Worm (Caenorhabditis elegans): ENCODE measurements around the gene clpf-1.

clpf-1 gene

ce11 chrIII:3397678-3398077 lies at the start of gene clpf-1:
TSS of gene clpf-1 (plus strand) at chrIII:3397743.
- TF ChIP-seq flt-1 (GFP tag; IDR thresholded peaks at IDR 0.05) (no peak), T22C8.4 (GFP tag; IDR thresholded peaks at IDR 0.05) (no peak)

ce11 chrIII:3349061-3349460 lies 48.5 kb upstream of the clpf-1 start:
- TF ChIP-seq cog-1 (tag; optimal IDR thresholded peaks at IDR 0.05) (no peak), tab-1 (GFP tag; IDR thresholded peaks at IDR 0.05) (no peak), med-1 (GFP tag; optimal IDR thresholded peaks at IDR 0.05; ENCODE audit: insufficient read depth) (no peak), ref-1 (GFP tag; conservative IDR thresholded peaks at IDR 0.05) (no peak), T22C8.4 (GFP tag; IDR thresholded peaks at IDR 0.05) (no peak), klf-2 (GFP tag; conservative IDR thresholded peaks at IDR 0.05) (no peak)

- TF ChIP-seq ztf-23 (GFP tag; IDR thresholded peaks at IDR 0.05) (no peak), T22C8.4 (GFP tag; IDR thresholded peaks at IDR 0.05) (no peak), flt-1 (GFP tag; IDR thresholded peaks at IDR 0.05) (no peak), tab-1 (GFP tag; IDR thresholded peaks at IDR 0.05) (no peak), ztf-29 (GFP tag; IDR thresholded peaks at IDR 0.05) (no peak), klf-2 (GFP tag; conservative IDR thresholded peaks at IDR 0.05) (no peak), ref-1 (GFP tag; conservative IDR thresholded peaks at IDR 0.05) (no peak), cog-1 (tag; optimal IDR thresholded peaks at IDR 0.05) (no peak), med-1 (GFP tag; optimal IDR thresholded peaks at IDR 0.05; ENCODE audit: insufficient read depth) (no peak)
These were observed 46.5 kb upstream of the clpf-1 start for ce11 chrIII:3351091-3351490.

- TF ChIP-seq ztf-23 (GFP tag; IDR thresholded peaks at IDR 0.05), result no peak
- TF ChIP-seq cog-1 (tag; optimal IDR thresholded peaks at IDR 0.05), result no peak
- TF ChIP-seq ref-1 (GFP tag; conservative IDR thresholded peaks at IDR 0.05), result no peak
These were observed 45.9 kb upstream of the clpf-1 start for ce11 chrIII:3351672-3352071.

ce11 chrIII:3355791-3356190 lies 41.8 kb upstream of the clpf-1 start:
- TF ChIP-seq ztf-23 (GFP tag; IDR thresholded peaks at IDR 0.05) (no peak), T22C8.4 (GFP tag; IDR thresholded peaks at IDR 0.05) (no peak), ref-1 (GFP tag; conservative IDR thresholded peaks at IDR 0.05) (no peak), klf-2 (GFP tag; conservative IDR thresholded peaks at IDR 0.05) (no peak), tab-1 (GFP tag; IDR thresholded peaks at IDR 0.05) (no peak), cog-1 (tag; optimal IDR thresholded peaks at IDR 0.05) (no peak)

- TF ChIP-seq tab-1 (GFP tag; IDR thresholded peaks at IDR 0.05) (no peak), cog-1 (tag; optimal IDR thresholded peaks at IDR 0.05) (no peak), med-1 (GFP tag; optimal IDR thresholded peaks at IDR 0.05; ENCODE audit: insufficient read depth) (no peak), ztf-23 (GFP tag; IDR thresholded peaks at IDR 0.05) (no peak), flt-1 (GFP tag; IDR thresholded peaks at IDR 0.05) (no peak), klf-2 (GFP tag; conservative IDR thresholded peaks at IDR 0.05) (no peak), T22C8.4 (GFP tag; IDR thresholded peaks at IDR 0.05) (no peak)
These were observed 37.5 kb upstream of the clpf-1 start for ce11 chrIII:3360067-3360466.

ce11 chrIII:3367772-3368171 lies 29.8 kb upstream of the clpf-1 start:
- TF ChIP-seq T22C8.4 (GFP tag; IDR thresholded peaks at IDR 0.05) (no peak), tab-1 (GFP tag; IDR thresholded peaks at IDR 0.05) (no peak), cog-1 (tag; optimal IDR thresholded peaks at IDR 0.05) (no peak), klf-2 (GFP tag; conservative IDR thresholded peaks at IDR 0.05) (no peak), ztf-23 (GFP tag; IDR thresholded peaks at IDR 0.05) (no peak), flt-1 (GFP tag; IDR thresholded peaks at IDR 0.05) (no peak), ztf-29 (GFP tag; IDR thresholded peaks at IDR 0.05) (no peak), ref-1 (GFP tag; conservative IDR thresholded peaks at IDR 0.05) (no peak), med-1 (GFP tag; optimal IDR thresholded peaks at IDR 0.05; ENCODE audit: insufficient read depth) (no peak)

ce11 chrIII:3370054-3370453 lies 27.5 kb upstream of the clpf-1 start, which contains the start of gene prk-2:
TSS of gene prk-2 (minus strand) at chrIII:3370209.
- no peak for TF ChIP-seq ref-1 (GFP tag; conservative IDR thresholded peaks at IDR 0.05)
- no peak for TF ChIP-seq cog-1 (tag; optimal IDR thresholded peaks at IDR 0.05)
- no peak for TF ChIP-seq T22C8.4 (GFP tag; IDR thresholded peaks at IDR 0.05)
- no peak for TF ChIP-seq ztf-29 (GFP tag; IDR thresholded peaks at IDR 0.05)
- TF ChIP-seq ztf-23 (GFP tag; IDR thresholded peaks at IDR 0.05), result no peak
- TF ChIP-seq tab-1 (GFP tag; IDR thresholded peaks at IDR 0.05), result no peak
- no peak for TF ChIP-seq med-1 (GFP tag; optimal IDR thresholded peaks at IDR 0.05; ENCODE audit: insufficient read depth)
- no peak for TF ChIP-seq klf-2 (GFP tag; conservative IDR thresholded peaks at IDR 0.05)

- TF ChIP-seq med-1 (GFP tag; optimal IDR thresholded peaks at IDR 0.05; ENCODE audit: insufficient read depth) (no peak), flt-1 (GFP tag; IDR thresholded peaks at IDR 0.05) (no peak)
These were observed 26.8 kb upstream of the clpf-1 start for ce11 chrIII:3370770-3371169.

- TF ChIP-seq tab-1 (GFP tag; IDR thresholded peaks at IDR 0.05) (no peak), flt-1 (GFP tag; IDR thresholded peaks at IDR 0.05) (no peak), T22C8.4 (GFP tag; IDR thresholded peaks at IDR 0.05) (no peak), cog-1 (tag; optimal IDR thresholded peaks at IDR 0.05) (no peak)
These were observed 25.3 kb upstream of the clpf-1 start for ce11 chrIII:3372278-3372677.

ce11 chrIII:3377134-3377533 lies 20.4 kb upstream of the clpf-1 start:
- no peak for TF ChIP-seq tab-1 (GFP tag; IDR thresholded peaks at IDR 0.05)
- no peak for TF ChIP-seq med-1 (GFP tag; optimal IDR thresholded peaks at IDR 0.05; ENCODE audit: insufficient read depth)
- no peak for TF ChIP-seq ztf-29 (GFP tag; IDR thresholded peaks at IDR 0.05)
- TF ChIP-seq cog-1 (tag; optimal IDR thresholded peaks at IDR 0.05), result no peak
- TF ChIP-seq klf-2 (GFP tag; conservative IDR thresholded peaks at IDR 0.05), result no peak
- no peak for TF ChIP-seq T22C8.4 (GFP tag; IDR thresholded peaks at IDR 0.05)
- no peak for TF ChIP-seq ztf-23 (GFP tag; IDR thresholded peaks at IDR 0.05)
- no peak for TF ChIP-seq flt-1 (GFP tag; IDR thresholded peaks at IDR 0.05)
- no peak for TF ChIP-seq ref-1 (GFP tag; conservative IDR thresholded peaks at IDR 0.05)

All from whole organism, midembryonic.